Worm (Caenorhabditis elegans): Measurements from ENCODE around the gene Y54G11A.1.
A peak's percentile ranks its signal among the peaks of the same experiment; 100 is the strongest.

Gene Y54G11A.1

DNA sequence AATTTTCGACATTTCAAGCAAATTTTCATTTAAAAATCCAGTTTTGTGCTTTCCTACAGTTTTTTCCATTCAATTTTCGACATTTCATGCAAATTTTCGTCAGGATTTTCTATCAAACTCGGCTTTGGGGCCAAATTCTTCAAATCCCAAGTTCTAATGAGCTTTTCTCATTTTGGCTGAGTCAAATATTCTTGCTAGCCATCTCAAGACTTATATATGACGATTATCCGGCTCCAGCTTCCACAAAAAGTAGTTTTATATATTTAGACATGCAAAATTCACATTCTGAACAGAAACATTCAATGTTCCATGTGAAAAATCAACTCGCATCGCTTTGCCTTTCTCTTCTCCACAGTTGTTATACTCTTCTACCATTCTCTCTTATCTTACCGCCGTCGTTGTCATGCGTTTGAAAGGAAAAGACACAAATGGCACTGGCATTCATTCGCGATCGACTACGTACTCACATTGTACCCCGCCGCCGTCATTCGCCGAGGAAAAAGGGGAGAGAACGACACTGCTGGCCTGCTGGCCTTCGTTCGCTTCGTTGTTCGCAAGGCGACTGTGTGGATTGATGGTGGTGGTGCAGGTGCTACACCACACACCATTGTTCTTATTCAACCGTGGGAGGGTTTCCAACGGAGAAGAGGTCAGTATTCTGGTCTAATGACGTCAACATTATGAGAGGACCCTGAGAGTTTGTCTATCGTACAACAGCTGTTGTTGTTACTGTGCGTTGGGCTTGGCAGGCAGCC is 21.1 kb downstream of the Y54G11A.1 start (continued):
- TF ChIP-seq nhr-28 (tag; optimal IDR thresholded peaks at IDR 0.05) (no peak), fkh-4 (tag; optimal IDR thresholded peaks at IDR 0.05; ENCODE audit: borderline replicate concordance) (no peak), unc-130 (tag; optimal IDR thresholded peaks at IDR 0.05) (no peak), mef-2 (tag; optimal IDR thresholded peaks at IDR 0.05) (no peak), C34B4.2 (tag; optimal IDR thresholded peaks at IDR 0.05) (no peak), lin-14 (GFP tag; optimal IDR thresholded peaks at IDR 0.05) (peak; percentile 68), unc-86 (tag; optimal IDR thresholded peaks at IDR 0.05) (no peak), ceh-88 (GFP tag; IDR thresholded peaks at IDR 0.05) (no peak), efl-1 (optimal IDR thresholded peaks at IDR 0.05) (peak; percentile 26 to 41), efl-1 (GFP tag; optimal IDR thresholded peaks at IDR 0.05 in 1 of 2) (peak; percentile 39 to 95), lin-15B (tag; optimal IDR thresholded peaks at IDR 0.05) (no peak), ces-1 (GFP tag; optimal IDR thresholded peaks at IDR 0.05) (no peak), ceh-82 (tag; optimal IDR thresholded peaks at IDR 0.05) (no peak), snu-23 (GFP tag; optimal IDR thresholded peaks at IDR 0.05) (peak; percentile 59), ets-5 (GFP tag; IDR thresholded peaks at IDR 0.05) (no peak), elt-3 (tag; optimal IDR thresholded peaks at IDR 0.05) (no peak), rnt-1 (tag; optimal IDR thresholded peaks at IDR 0.05) (no peak), lin-35 (GFP tag; optimal IDR thresholded peaks at IDR 0.05) (peak; percentile 7 to 71), C16A3.4 (tag; optimal IDR thresholded peaks at IDR 0.05) (peak; percentile 17), irx-1 (tag; optimal IDR thresholded peaks at IDR 0.05) (no peak), nhr-19 (GFP tag; conservative IDR thresholded peaks at IDR 0.05) (no peak), egl-13 (tag; optimal IDR thresholded peaks at IDR 0.05) (no peak), nhr-77 (tag; optimal IDR thresholded peaks at IDR 0.05) (no peak), ztf-11 (tag; optimal IDR thresholded peaks at IDR 0.05) (peak in 1 of 2 experiments; percentile 51), lir-3 (tag; optimal IDR thresholded peaks at IDR 0.05; ENCODE audit: poor library complexity) (no peak), aly-2 (tag; optimal IDR thresholded peaks at IDR 0.05) (no peak), fkh-8 (tag; optimal IDR thresholded peaks at IDR 0.05) (no peak), C04F5.9 (tag; optimal IDR thresholded peaks at IDR 0.05) (no peak), unc-62 (GFP tag; optimal IDR thresholded peaks at IDR 0.05) (no peak), tbx-2 (tag; optimal IDR thresholded peaks at IDR 0.05) (no peak), nhr-71 (tag; optimal IDR thresholded peaks at IDR 0.05) (peak; percentile 8), nhr-47 (tag; optimal IDR thresholded peaks at IDR 0.05) (no peak), unc-98 (GFP tag; IDR thresholded peaks at IDR 0.05) (no peak), unc-30 (tag; optimal IDR thresholded peaks at IDR 0.05) (no peak), swsn-7 (tag; optimal IDR thresholded peaks at IDR 0.05) (no peak), Y116A8C.19 (tag; optimal IDR thresholded peaks at IDR 0.05; ENCODE audit: borderline replicate concordance) (no peak), elt-2 (tag; optimal IDR thresholded peaks at IDR 0.05) (no peak), nhr-20 (tag; optimal IDR thresholded peaks at IDR 0.05) (peak; percentile 44), lsy-2 (tag; optimal IDR thresholded peaks at IDR 0.05) (peak in 1 of 2 experiments; percentile 41), zip-4 (GFP tag; optimal IDR thresholded peaks at IDR 0.05) (no peak)

- TF ChIP-seq efl-1 (optimal IDR thresholded peaks at IDR 0.05), result no peak
- peak in 1 of 2 experiments; percentile 8 for TF ChIP-seq efl-1 (GFP tag; optimal IDR thresholded peaks at IDR 0.05 in 1 of 2)
- no peak for TF ChIP-seq sup-37 (GFP tag; optimal IDR thresholded peaks at IDR 0.05)
- TF ChIP-seq fos-1 (tag; optimal IDR thresholded peaks at IDR 0.05), result no peak
- no peak for TF ChIP-seq nhr-90 (tag; optimal IDR thresholded peaks at IDR 0.05; ENCODE audit: poor library complexity)
- no peak for TF ChIP-seq ces-1 (GFP tag; optimal IDR thresholded peaks at IDR 0.05)
- no peak for TF ChIP-seq elt-2 (tag; optimal IDR thresholded peaks at IDR 0.05)
- TF ChIP-seq xbp-1 (tag; optimal IDR thresholded peaks at IDR 0.05), result no peak
- TF ChIP-seq nhr-11 (tag; optimal IDR thresholded peaks at IDR 0.05), result no peak
- no peak for TF ChIP-seq jun-1 (tag; optimal IDR thresholded peaks at IDR 0.05)
- peak in 1 of 2 experiments; percentile 27 for TF ChIP-seq lsy-2 (tag; optimal IDR thresholded peaks at IDR 0.05)
- TF ChIP-seq aha-1 (tag; optimal IDR thresholded peaks at IDR 0.05), result no peak
- TF ChIP-seq skn-1 (tag; optimal IDR thresholded peaks at IDR 0.05), result no peak
Observed at ce11 chrII:14247227-14247626, 21.8 kb downstream of the Y54G11A.1 start.
